Worm (Caenorhabditis elegans): Measurements from ENCODE around the gene nhr-118.

The nhr-118 gene

ce11 chrV:4386173-4386572 lies 21.4 kb upstream of the nhr-118 start, which contains the start of gene F13A2.10:
Gene F13A2.10 (minus strand): TSS chrV:4386273.
- TF ChIP-seq aha-1 (tag) (peak; percentile 34), F44E2.7 (GFP tag; IDR thresholded peaks at IDR 0.05) (no peak)

DNA sequence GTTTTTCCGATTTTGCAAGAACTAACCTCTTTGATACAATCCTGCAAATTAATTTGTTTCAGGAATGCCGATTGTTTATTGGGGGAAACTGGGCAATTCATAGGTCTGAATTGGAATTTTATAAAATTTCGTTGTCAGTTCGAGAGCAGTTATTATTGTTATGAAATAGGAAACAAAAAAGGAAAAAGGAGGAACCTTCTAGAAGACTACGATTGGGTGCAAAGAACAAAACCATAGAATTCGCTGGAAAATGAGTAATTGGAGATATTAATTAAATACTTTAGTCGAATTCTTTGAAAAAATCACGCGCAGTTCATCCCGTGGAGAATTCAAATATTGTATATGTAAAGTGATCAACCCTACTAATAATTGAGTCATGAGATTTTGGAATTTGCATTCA lies 20.2 kb upstream of the nhr-118 start, which contains the start of gene F13A2.9:
F13A2.9 (minus strand) TSS at position 101 of the 400 bp plus-strand sequence.
- TF ChIP-seq F37D6.2 (tag; optimal IDR thresholded peaks at IDR 0.05) (no peak), ces-1 (GFP tag; optimal IDR thresholded peaks at IDR 0.05) (no peak), mxl-2 (GFP tag; conservative IDR thresholded peaks at IDR 0.05) (no peak), jun-1 (tag; optimal IDR thresholded peaks at IDR 0.05) (no peak), aly-2 (tag; optimal IDR thresholded peaks at IDR 0.05) (no peak), egl-27 (tag; optimal IDR thresholded peaks at IDR 0.05) (no peak), lin-38 (GFP tag; IDR thresholded peaks at IDR 0.05) (no peak), lin-29 (GFP tag; IDR thresholded peaks at IDR 0.05) (no peak), lim-7 (GFP tag; IDR thresholded peaks at IDR 0.05) (no peak), madf-5 (GFP tag; IDR thresholded peaks at IDR 0.05) (no peak), pqm-1 (tag; optimal IDR thresholded peaks at IDR 0.05) (no peak), sdz-12 (GFP tag; optimal IDR thresholded peaks at IDR 0.05) (no peak), ZK546.5 (tag; optimal IDR thresholded peaks at IDR 0.05) (no peak), nhr-11 (tag; optimal IDR thresholded peaks at IDR 0.05) (no peak)

DNA sequence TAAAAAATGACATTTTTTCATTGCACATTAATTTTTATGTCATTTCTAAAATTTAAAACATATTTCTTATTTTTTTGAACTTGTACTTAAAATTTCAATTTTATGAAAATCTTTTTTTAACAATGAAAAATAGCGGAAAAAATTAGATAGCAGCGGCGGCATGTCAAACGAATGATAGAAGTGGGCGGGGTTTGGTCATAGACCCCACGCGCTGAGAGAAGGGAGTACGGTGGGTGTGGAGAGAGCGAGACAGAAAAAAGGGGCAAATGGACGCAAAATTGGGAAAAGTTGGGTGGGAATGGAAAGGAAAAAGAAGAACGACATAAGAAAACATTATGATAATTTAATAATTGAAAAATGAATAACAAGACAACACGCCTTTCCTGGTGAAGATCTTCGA lies 19.7 kb upstream of the nhr-118 start:
- no peak for TF ChIP-seq nhr-41 (GFP tag; IDR thresholded peaks at IDR 0.05)
- TF ChIP-seq dmd-8 (GFP tag; IDR thresholded peaks at IDR 0.05): no peak
- no peak for TF ChIP-seq ctbp-1 (GFP tag; IDR thresholded peaks at IDR 0.05)
- TF ChIP-seq zfp-2 (tag; optimal IDR thresholded peaks at IDR 0.05): no peak
- TF ChIP-seq ztf-7 (tag; optimal IDR thresholded peaks at IDR 0.05): no peak
- no peak for TF ChIP-seq F10B5.3 (tag; optimal IDR thresholded peaks at IDR 0.05)
- no peak for TF ChIP-seq F37D6.2 (tag; optimal IDR thresholded peaks at IDR 0.05)
- no peak for TF ChIP-seq skn-1 (tag; optimal IDR thresholded peaks at IDR 0.05)
- TF ChIP-seq dpl-1 (GFP tag; optimal IDR thresholded peaks at IDR 0.05): no peak
- TF ChIP-seq F49E8.2 (tag; optimal IDR thresholded peaks at IDR 0.05; ENCODE audit: borderline replicate concordance): no peak
- no peak for TF ChIP-seq mdt-29 (GFP tag; IDR thresholded peaks at IDR 0.05)
- no peak for TF ChIP-seq spr-1 (tag; optimal IDR thresholded peaks at IDR 0.05)
- no peak for TF ChIP-seq unc-39 (tag; optimal IDR thresholded peaks at IDR 0.05)
- no peak for TF ChIP-seq ceh-44 (GFP tag; IDR thresholded peaks at IDR 0.05)
- no peak for TF ChIP-seq zip-2 (tag; optimal IDR thresholded peaks at IDR 0.05)
- TF ChIP-seq lsy-2 (tag; optimal IDR thresholded peaks at IDR 0.05): no peak
- no peak for TF ChIP-seq ZK337.2 (GFP tag; IDR thresholded peaks at IDR 0.05)

DNA sequence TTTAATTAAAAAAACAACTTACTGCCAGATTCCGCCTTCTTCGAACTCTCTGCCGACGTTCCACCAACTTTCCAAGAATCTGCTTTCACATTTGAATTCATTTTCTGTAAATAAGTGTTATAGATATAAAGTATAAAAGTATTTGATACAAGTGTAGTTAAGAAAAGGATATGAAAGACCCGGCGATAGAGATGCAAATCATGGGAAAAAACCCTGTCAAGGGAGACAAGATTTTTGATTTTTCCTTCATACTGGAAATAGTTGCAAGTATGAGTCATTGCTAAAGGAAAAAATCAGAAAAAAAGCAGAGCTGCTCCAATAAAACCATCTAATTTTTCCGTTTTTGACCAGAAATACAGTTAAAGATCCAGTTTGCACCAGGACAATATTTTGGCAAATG lies 11.4 kb upstream of the nhr-118 start, which contains the start of gene F13A2.3:
F13A2.3 (minus strand) TSS at position 101 of the 400 bp plus-strand sequence.
- no peak for TF ChIP-seq nhr-102 (tag; optimal IDR thresholded peaks at IDR 0.05)
- TF ChIP-seq F10B5.3 (tag; optimal IDR thresholded peaks at IDR 0.05): no peak
- no peak for TF ChIP-seq lsy-2 (tag; optimal IDR thresholded peaks at IDR 0.05)
- TF ChIP-seq saeg-2 (GFP tag; IDR thresholded peaks at IDR 0.05): no peak
- no peak for TF ChIP-seq rbr-2 (tag; optimal IDR thresholded peaks at IDR 0.05)
- no peak for TF ChIP-seq egl-27 (tag; optimal IDR thresholded peaks at IDR 0.05)
- TF ChIP-seq nhr-41 (GFP tag; IDR thresholded peaks at IDR 0.05): no peak
- no peak for TF ChIP-seq mep-1 (tag; optimal IDR thresholded peaks at IDR 0.05)
- TF ChIP-seq lin-1 (GFP tag; IDR thresholded peaks at IDR 0.05): no peak
- no peak for TF ChIP-seq php-3 (GFP tag; IDR thresholded peaks at IDR 0.05)
- TF ChIP-seq nhr-237 (tag; optimal IDR thresholded peaks at IDR 0.05): no peak
- no peak for TF ChIP-seq snpc-4 (tag; optimal IDR thresholded peaks at IDR 0.05)
- TF ChIP-seq hlh-11 (tag; optimal IDR thresholded peaks at IDR 0.05): no peak
- TF ChIP-seq mxl-3 (GFP tag; optimal IDR thresholded peaks at IDR 0.05): no peak
- TF ChIP-seq zfp-2 (tag; optimal IDR thresholded peaks at IDR 0.05): no peak
- TF ChIP-seq daf-16 (GFP tag; optimal IDR thresholded peaks at IDR 0.05): no peak
- TF ChIP-seq daf-16 (tag; optimal IDR thresholded peaks at IDR 0.05): no peak

Data from whole organism, L4 larva.